Worm (Caenorhabditis elegans) whole organism, L1 larva: ENCODE data around the gene F14D7.6.

Source experiments
- alr-1 ChIP-seq: fragments of 200-800 bp; sonication (Bioruptor generic); optimal IDR thresholded peaks from 2 replicates; lab custom pipeline; 2018; ENCODE audit warnings: borderline replicate concordance, mild to moderate bottlenecking, missing genetic modification characterization, missing compliant biosample characterization
- aly-2 ChIP-seq: fragments of 150-350 bp; optimal IDR thresholded peaks from 2 replicates; lab custom pipeline; 2014; ENCODE audit warnings: missing biosample characterization, missing genetic modification characterization
- ceh-88 ChIP-seq: fragments of 200-800 bp; sonication (Bioruptor generic); IDR thresholded peaks from 2 replicates; pipeline ENCODE4 v1.3.6; 2022; ENCODE audit warnings: missing genetic modification characterization, missing compliant biosample characterization
- ceh-90 ChIP-seq: sonication (generic microtip); optimal IDR thresholded peaks from 2 replicates; lab custom pipeline; 2016; ENCODE audit warnings: missing genetic modification characterization, missing compliant biosample characterization
- dpl-1 ChIP-seq, 3 experiments: fragments of 150-350 bp in 2 of 3; sonication (generic microtip) in 1 of 3; optimal IDR thresholded peaks; 2 replicates each; lab custom pipeline; 2014 to 2017; ENCODE audit warnings: missing biosample characterization in 3 of 3, missing genetic modification characterization in 3 of 3, missing genetic modification reagents in 3 of 3
- elt-3 ChIP-seq, 6 experiments: fragments of 150-350 bp in 1 of 6; sonication (generic microtip); optimal IDR thresholded peaks; 2 replicates each; lab custom pipeline; 2017 to 2018; ENCODE audit warnings: missing biosample characterization in 6 of 6, missing genetic modification characterization in 6 of 6, inconsistent platforms in 1 of 6
- fkh-10 ChIP-seq: sonication (generic microtip); optimal IDR thresholded peaks from 2 replicates; lab custom pipeline; 2017; ENCODE audit warnings: missing biosample characterization, missing genetic modification reagents, missing genetic modification characterization
- mdl-1 ChIP-seq, 2 experiments: fragments of 150-350 bp; optimal IDR thresholded peaks; 2 replicates each; lab custom pipeline; 2014 to 2017; ENCODE audit warnings: missing biosample characterization in 2 of 2, missing genetic modification characterization in 2 of 2, inconsistent platforms in 1 of 2
- nhr-47 ChIP-seq: sonication (generic microtip); optimal IDR thresholded peaks from 2 replicates; lab custom pipeline; 2016; ENCODE audit warnings: mild to moderate bottlenecking, missing genetic modification characterization, moderate library complexity, missing compliant biosample characterization
- nhr-84 ChIP-seq: sonication (generic microtip); optimal IDR thresholded peaks from 2 replicates; lab custom pipeline; 2017; ENCODE audit warnings: missing biosample characterization, missing genetic modification characterization
- swsn-7 ChIP-seq: sonication (generic microtip); optimal IDR thresholded peaks from 2 replicates; lab custom pipeline; 2016; ENCODE audit warnings: missing genetic modification characterization, missing compliant biosample characterization

DNA sequence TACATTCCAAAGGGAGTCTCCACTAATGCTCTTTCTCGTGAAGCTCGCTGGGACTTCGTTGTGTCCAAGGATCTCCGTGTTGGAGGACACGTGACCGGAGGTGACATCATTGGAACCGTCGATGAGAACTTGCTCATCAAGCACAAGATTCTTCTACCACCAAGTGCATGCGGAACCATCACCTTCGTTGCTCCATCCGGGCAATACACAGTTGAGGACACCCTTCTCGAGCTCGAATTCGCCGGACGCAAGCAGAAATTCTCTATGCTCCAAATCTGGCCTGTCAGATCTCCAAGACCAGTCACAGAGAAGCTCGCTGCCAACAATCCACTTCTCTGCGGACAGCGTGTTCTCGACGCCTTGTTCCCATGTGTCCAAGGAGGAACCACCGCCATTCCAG is 50.8 kb downstream of the F14D7.6 start:
- TF ChIP-seq elt-3 (tag; optimal IDR thresholded peaks at IDR 0.05; lab: Kevin White, UChicago) (no peak), alr-1 (no peak), mdl-1 (tag; optimal IDR thresholded peaks at IDR 0.05; lab: Kevin White, UChicago) (no peak), ceh-88 (no peak), aly-2 (no peak), swsn-7 (tag; lab: Kevin White, UChicago) (no peak), nhr-84 (tag; lab: Kevin White, UChicago) (no peak), ceh-90 (tag; lab: Kevin White, UChicago) (no peak), fkh-10 (GFP tag; lab: Kevin White, UChicago) (no peak), dpl-1 (GFP tag; optimal IDR thresholded peaks at IDR 0.05; lab: Kevin White, UChicago) (no peak), nhr-47 (no peak)
